Worm (Caenorhabditis elegans): Measurements from ENCODE around the gene gcy-5.

gcy-5 gene

ce11 chrII:10300954-10301353 lies 15.1 kb downstream of the gcy-5 start, which contains the start of gene mdt-22 (continued):
- no peak for TF ChIP-seq unc-86 (tag; optimal IDR thresholded peaks at IDR 0.05)
- TF ChIP-seq ama-1 (optimal IDR thresholded peaks at IDR 0.05): no peak
- TF ChIP-seq pat-9 (tag; optimal IDR thresholded peaks at IDR 0.05): peak; percentile 45
- no peak for TF ChIP-seq lin-11 (tag; optimal IDR thresholded peaks at IDR 0.05)
- TF ChIP-seq fkh-6 (tag; optimal IDR thresholded peaks at IDR 0.05): no peak
- no peak for TF ChIP-seq pag-3 (tag; optimal IDR thresholded peaks at IDR 0.05; ENCODE audit: borderline replicate concordance)
- no peak for TF ChIP-seq hlh-13 (GFP tag; optimal IDR thresholded peaks at IDR 0.05)
- no peak for TF ChIP-seq dve-1 (tag; optimal IDR thresholded peaks at IDR 0.05)
- no peak for TF ChIP-seq K02D7.2 (tag; optimal IDR thresholded peaks at IDR 0.05)
- no peak for TF ChIP-seq sdc-2 (tag; optimal IDR thresholded peaks at IDR 0.05)
- no peak for TF ChIP-seq ztf-16 (tag; optimal IDR thresholded peaks at IDR 0.05)
- no peak for TF ChIP-seq odd-2 (tag; optimal IDR thresholded peaks at IDR 0.05)
- no peak for TF ChIP-seq gmeb-2 (tag; optimal IDR thresholded peaks at IDR 0.05)
- TF ChIP-seq ets-4 (tag; optimal IDR thresholded peaks at IDR 0.05): peak; percentile 13
- no peak for TF ChIP-seq sox-2 (GFP tag; IDR thresholded peaks at IDR 0.05)
- no peak for TF ChIP-seq pqm-1 (tag; optimal IDR thresholded peaks at IDR 0.05)

- TF ChIP-seq ceh-2 (tag; optimal IDR thresholded peaks at IDR 0.05): no peak
- TF ChIP-seq unc-55 (GFP tag; optimal IDR thresholded peaks at IDR 0.05): peak; percentile 33
Observed at ce11 chrII:10300082-10300749, 15.8 kb downstream of the gcy-5 start, which contains the start of gene nep-26. nep-26 (minus strand) TSS chrII:10300132.

- TF ChIP-seq fkh-6 (tag; optimal IDR thresholded peaks at IDR 0.05) (no peak), C08G9.2 (tag; optimal IDR thresholded peaks at IDR 0.05) (no peak), hlh-13 (GFP tag; optimal IDR thresholded peaks at IDR 0.05) (no peak), pax-1 (tag; optimal IDR thresholded peaks at IDR 0.05) (no peak), ttx-3 (tag; optimal IDR thresholded peaks at IDR 0.05) (no peak), odd-2 (tag; optimal IDR thresholded peaks at IDR 0.05) (no peak), pag-3 (tag; optimal IDR thresholded peaks at IDR 0.05; ENCODE audit: borderline replicate concordance) (no peak), elt-4 (tag; optimal IDR thresholded peaks at IDR 0.05) (no peak), F13H6.1 (tag; optimal IDR thresholded peaks at IDR 0.05) (no peak), dmd-4 (tag; optimal IDR thresholded peaks at IDR 0.05; ENCODE audit: borderline replicate concordance) (no peak)
Observed at ce11 chrII:10294262-10294661, 21.8 kb downstream of the gcy-5 start.

ce11 chrII:10288926-10289325 lies 27.1 kb downstream of the gcy-5 start:
- TF ChIP-seq mec-3 (tag; optimal IDR thresholded peaks at IDR 0.05; ENCODE audit: borderline replicate concordance) (no peak), nhr-11 (tag; optimal IDR thresholded peaks at IDR 0.05) (no peak), elt-4 (tag; optimal IDR thresholded peaks at IDR 0.05) (no peak), fkh-6 (tag; optimal IDR thresholded peaks at IDR 0.05) (no peak), fax-1 (tag; optimal IDR thresholded peaks at IDR 0.05) (no peak), nhr-232 (tag; optimal IDR thresholded peaks at IDR 0.05) (no peak), hlh-30 (tag; optimal IDR thresholded peaks at IDR 0.05; ENCODE audit: insufficient read depth) (no peak), lim-6 (tag; optimal IDR thresholded peaks at IDR 0.05) (no peak)

- TF ChIP-seq elt-4 (tag; optimal IDR thresholded peaks at IDR 0.05): no peak
Observed at ce11 chrII:10284991-10285390, 31.0 kb downstream of the gcy-5 start.

- TF ChIP-seq odd-2 (tag; optimal IDR thresholded peaks at IDR 0.05): no peak
- no peak for TF ChIP-seq unc-3 (GFP tag; conservative IDR thresholded peaks at IDR 0.05)
- no peak for TF ChIP-seq unc-3 (tag; optimal IDR thresholded peaks at IDR 0.05)
- no peak for TF ChIP-seq sox-2 (GFP tag; IDR thresholded peaks at IDR 0.05)
Observed at ce11 chrII:10283145-10283544, 32.9 kb downstream of the gcy-5 start.
